Fruit fly (Drosophila melanogaster): Measurements from ENCODE around the gene CG32815.
A peak's percentile ranks its signal among the peaks of the same experiment; 100 is the strongest.

CG32815 gene

DNA sequence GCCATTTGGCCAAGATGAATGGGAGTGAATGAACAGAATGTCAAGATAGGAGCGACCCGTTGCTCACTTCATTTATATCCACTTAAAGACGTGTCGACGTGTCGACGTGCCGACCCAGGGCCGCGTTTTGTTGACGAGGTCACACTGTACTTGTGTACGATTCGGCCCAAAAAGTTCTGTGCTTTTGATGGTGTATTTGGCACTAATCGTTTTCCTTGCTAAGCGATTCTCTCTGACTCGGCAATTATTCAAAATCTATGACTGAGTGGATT lies 16.0 kb downstream of the CG32815 start (continued):
- TF ChIP-seq CG13296 (GFP tag; optimal IDR thresholded peaks at IDR 0.05) (no peak), nau (GFP tag; optimal IDR thresholded peaks at IDR 0.05) (no peak), Nf-YB (GFP tag; optimal IDR thresholded peaks at IDR 0.05) (no peak), CG7928 (GFP tag; optimal IDR thresholded peaks at IDR 0.05) (no peak), seq (GFP tag; IDR thresholded peaks at IDR 0.05) (no peak), twi (tag; optimal IDR thresholded peaks at IDR 0.05) (no peak), yki (optimal IDR thresholded peaks at IDR 0.05) (no peak), unpg (GFP tag; optimal IDR thresholded peaks at IDR 0.05) (peak; percentile 5), Oli (tag; optimal IDR thresholded peaks at IDR 0.05) (peak; percentile 3), MESR4 (GFP tag; optimal IDR thresholded peaks at IDR 0.05) (no peak), Trl (optimal IDR thresholded peaks at IDR 0.05) (no peak), Trl (GFP tag; optimal IDR thresholded peaks at IDR 0.05) (no peak), GATAe (GFP tag; conservative IDR thresholded peaks at IDR 0.05) (no peak; the same call in 1 of the 2 replicates), CG17829 (tag; optimal IDR thresholded peaks at IDR 0.05) (no peak), Dfd (GFP tag; optimal IDR thresholded peaks at IDR 0.05) (no peak), CG11723 (GFP tag; optimal IDR thresholded peaks at IDR 0.05) (no peak), Stat92E (GFP tag; optimal IDR thresholded peaks at IDR 0.05) (no peak), CG15479 (GFP tag; optimal IDR thresholded peaks at IDR 0.05) (no peak), Hmr (GFP tag; optimal IDR thresholded peaks at IDR 0.05) (peak; percentile 13), CG1529 (GFP tag; optimal IDR thresholded peaks at IDR 0.05) (no peak), bowl (GFP tag; IDR thresholded peaks at IDR 0.05) (no peak), Hr78 (GFP tag; optimal IDR thresholded peaks at IDR 0.05) (no peak), otp (GFP tag; IDR thresholded peaks at IDR 0.05) (0 out of 3 replicates have a peak, but pooled peaks have one; percentile 20), Bdp1 (GFP tag; optimal IDR thresholded peaks at IDR 0.05) (no peak), croc (GFP tag; conservative IDR thresholded peaks at IDR 0.05) (no peak), nmo (GFP tag; optimal IDR thresholded peaks at IDR 0.05) (no peak), danr (GFP tag; IDR thresholded peaks at IDR 0.05) (no peak), ash1 (GFP tag; optimal IDR thresholded peaks at IDR 0.05) (no peak), CG11398 (GFP tag; optimal IDR thresholded peaks at IDR 0.05) (no peak), her (GFP tag; optimal IDR thresholded peaks at IDR 0.05) (no peak), pho (GFP tag; optimal IDR thresholded peaks at IDR 0.05) (no peak), CG4730 (GFP tag; IDR thresholded peaks at IDR 0.05) (no peak), pros (GFP tag; optimal IDR thresholded peaks at IDR 0.05) (no peak), run (tag; optimal IDR thresholded peaks at IDR 0.05) (no peak), tna (GFP tag; IDR thresholded peaks at IDR 0.05; ENCODE audit: partially characterized antibody) (no peak), caup (GFP tag; optimal IDR thresholded peaks at IDR 0.05; ENCODE audit: severe bottlenecking) (no peak), CG6854 (GFP tag; optimal IDR thresholded peaks at IDR 0.05) (no peak), CG16863 (GFP tag; optimal IDR thresholded peaks at IDR 0.05) (no peak), CG12104 (GFP tag; optimal IDR thresholded peaks at IDR 0.05) (no peak), CG4820 (GFP tag; optimal IDR thresholded peaks at IDR 0.05) (no peak), PHDP (tag; optimal IDR thresholded peaks at IDR 0.05) (no peak), Mes4 (GFP tag; optimal IDR thresholded peaks at IDR 0.05) (no peak), sc (optimal IDR thresholded peaks at IDR 0.05) (no peak), sc (GFP tag; optimal IDR thresholded peaks at IDR 0.05) (no peak), mld (GFP tag; IDR thresholded peaks at IDR 0.05; ENCODE audit: partially characterized antibody) (no peak), Antp (GFP tag; optimal IDR thresholded peaks at IDR 0.05) (peak; percentile 45), gem (tag; optimal IDR thresholded peaks at IDR 0.05) (peak; percentile 20), CG7357 (GFP tag; IDR thresholded peaks at IDR 0.05) (no peak), Myb (GFP tag; optimal IDR thresholded peaks at IDR 0.05) (no peak), Dip2 (GFP tag; IDR thresholded peaks at IDR 0.05) (no peak), nerfin-2 (GFP tag; IDR thresholded peaks at IDR 0.05; ENCODE audit: partially characterized antibody) (no peak), CG17568 (GFP tag; optimal IDR thresholded peaks at IDR 0.05) (no peak), psq (GFP tag; optimal IDR thresholded peaks at IDR 0.05) (no peak)
